Worm (Caenorhabditis elegans) whole organism, young adult: ENCODE results near the gene srab-18.

Source experiments
- B0019.2 ChIP-seq: fragments of 200-800 bp; sonication (Bioruptor generic); conservative IDR thresholded peaks from 2 replicates; pipeline ENCODE4 v1.3.6; 2022; ENCODE audit warnings: missing genetic modification reagents, missing genetic modification characterization, missing compliant biosample characterization
- B0035.1 ChIP-seq: sonication (generic microtip); optimal IDR thresholded peaks from 2 replicates; lab custom pipeline; 2016; ENCODE audit warnings: missing genetic modification characterization, mild to moderate bottlenecking, missing compliant biosample characterization, missing genotype, missing genetic modification reagents
- B0261.1 ChIP-seq: sonication (generic microtip); optimal IDR thresholded peaks from 2 replicates; lab custom pipeline; 2016; ENCODE audit warnings: mild to moderate bottlenecking, missing genetic modification characterization, moderate library complexity, missing compliant biosample characterization
- C06A6.2 ChIP-seq: fragments of 200-800 bp; sonication (Bioruptor generic); conservative IDR thresholded peaks from 2 replicates; pipeline ENCODE4 v1.3.6; 2022; ENCODE audit warnings: missing genetic modification characterization, missing compliant biosample characterization
- D2030.7 ChIP-seq: fragments of 200-800 bp; sonication (Bioruptor generic); IDR thresholded peaks from 2 replicates; pipeline ENCODE4 v1.3.6; 2022; ENCODE audit warnings: missing genetic modification reagents, missing genetic modification characterization, missing compliant biosample characterization
- F10E7.11 ChIP-seq: sonication (generic microtip); optimal IDR thresholded peaks from 2 replicates; lab custom pipeline; 2017; ENCODE audit warnings: mild to moderate bottlenecking, missing genetic modification characterization, moderate library complexity, missing compliant biosample characterization
- F33H1.4 ChIP-seq: fragments of 200-800 bp; sonication (Bioruptor generic); IDR thresholded peaks from 2 replicates; pipeline ENCODE4 v1.3.6; 2022; ENCODE audit warnings: missing genetic modification reagents, missing genetic modification characterization, missing compliant biosample characterization
- F49E8.2 ChIP-seq: sonication (generic microtip); optimal IDR thresholded peaks from 3 replicates; lab custom pipeline; 2017; ENCODE audit warnings: missing genetic modification characterization, mild to moderate bottlenecking, missing compliant biosample characterization, antibody characterized with exemption, moderate library complexity; ENCODE audit not compliant: insufficient read depth
- Y79H2A.3 ChIP-seq: fragments of 200-800 bp; sonication (Bioruptor generic); conservative IDR thresholded peaks from 2 replicates; pipeline ENCODE4 v1.3.6; 2022; ENCODE audit warnings: missing genetic modification reagents, missing genetic modification characterization, missing compliant biosample characterization
- atf-7 ChIP-seq: sonication (generic microtip); optimal IDR thresholded peaks from 2 replicates; lab custom pipeline; 2017; ENCODE audit warnings: mild to moderate bottlenecking, missing genetic modification characterization, missing compliant biosample characterization
- ceh-27 ChIP-seq: fragments of 200-800 bp; sonication (Bioruptor generic); optimal IDR thresholded peaks from 2 replicates; lab custom pipeline; 2018; ENCODE audit warnings: mild to moderate bottlenecking, missing genetic modification characterization, moderate library complexity, missing compliant biosample characterization
- ceh-79 ChIP-seq: sonication (generic microtip); optimal IDR thresholded peaks from 2 replicates; lab custom pipeline; 2017; ENCODE audit warnings: mild to moderate bottlenecking, missing genetic modification characterization, missing compliant biosample characterization
- ceh-91 ChIP-seq: fragments of 200-800 bp; sonication (Bioruptor generic); IDR thresholded peaks from 2 replicates; pipeline ENCODE4 v1.3.6; 2022; ENCODE audit warnings: missing genetic modification reagents, missing genetic modification characterization, missing compliant biosample characterization
- chd-7 ChIP-seq: sonication (generic microtip); optimal IDR thresholded peaks from 2 replicates; lab custom pipeline; 2016; ENCODE audit warnings: mild to moderate bottlenecking, missing genetic modification characterization, moderate library complexity, missing compliant biosample characterization
- dox-1 ChIP-seq: fragments of 200-800 bp; sonication (Bioruptor generic); IDR thresholded peaks from 2 replicates; pipeline ENCODE4 v1.3.6; 2022; ENCODE audit warnings: missing genetic modification reagents, missing genetic modification characterization, missing compliant biosample characterization
- dpff-1 ChIP-seq: sonication (generic microtip); optimal IDR thresholded peaks from 2 replicates; lab custom pipeline; 2017; ENCODE audit warnings: mild to moderate bottlenecking, missing genetic modification characterization, missing compliant biosample characterization
- dpl-1 ChIP-seq: fragments of 150-350 bp; optimal IDR thresholded peaks from 2 replicates; lab custom pipeline; 2014; ENCODE audit warnings: missing biosample characterization, missing genetic modification reagents, missing genetic modification characterization
- efl-1 ChIP-seq: fragments of 150-350 bp; optimal IDR thresholded peaks from 2 replicates; lab custom pipeline; 2014; ENCODE audit warnings: missing biosample characterization, missing genetic modification reagents, missing genetic modification characterization
- egrh-3 ChIP-seq: fragments of 200-800 bp; sonication (Bioruptor generic); IDR thresholded peaks from 2 replicates; pipeline ENCODE4 v1.3.6; 2022; ENCODE audit warnings: missing genetic modification reagents, missing genetic modification characterization, missing compliant biosample characterization
- hmg-20 ChIP-seq: fragments of 200-800 bp; sonication (Bioruptor generic); IDR thresholded peaks from 2 replicates; pipeline ENCODE4 v1.3.6; 2022; ENCODE audit warnings: missing genetic modification reagents, missing genetic modification characterization, missing compliant biosample characterization
- hrde-1 ChIP-seq: sonication (generic microtip); optimal IDR thresholded peaks from 2 replicates; lab custom pipeline; 2016; ENCODE audit warnings: missing genetic modification characterization, mild to moderate bottlenecking, missing compliant biosample characterization, moderate library complexity, missing genotype, missing genetic modification reagents, borderline replicate concordance
- lin-35 ChIP-seq, 3 experiments: fragments of 150-350 bp in 2 of 3; sonication (generic microtip) in 1 of 3; optimal IDR thresholded peaks; 2 replicates each; lab custom pipeline; 2014 to 2018; ENCODE audit warnings: missing biosample characterization in 3 of 3, missing genetic modification characterization in 3 of 3, missing genetic modification reagents in 3 of 3
- lin-40 ChIP-seq: sonication (generic microtip); optimal IDR thresholded peaks from 2 replicates; lab custom pipeline; 2016; ENCODE audit warnings: missing genetic modification characterization, mild to moderate bottlenecking, missing compliant biosample characterization, missing genotype, missing genetic modification reagents
- madf-10 ChIP-seq: sonication (generic microtip); optimal IDR thresholded peaks from 2 replicates; lab custom pipeline; 2016; ENCODE audit warnings: mild to moderate bottlenecking, missing genetic modification characterization, missing compliant biosample characterization
- madf-6 ChIP-seq: fragments of 200-800 bp; sonication (Bioruptor generic); IDR thresholded peaks from 2 replicates; pipeline ENCODE4 v1.3.6; 2022; ENCODE audit warnings: missing genetic modification reagents, missing genetic modification characterization, missing compliant biosample characterization
- madf-8 ChIP-seq: fragments of 200-800 bp; sonication (Bioruptor generic); conservative IDR thresholded peaks from 2 replicates; pipeline ENCODE4 v1.3.6; 2022; ENCODE audit warnings: missing genetic modification reagents, missing genetic modification characterization, missing compliant biosample characterization
- mcd-1 ChIP-seq: fragments of 200-800 bp; sonication (Bioruptor generic); IDR thresholded peaks from 2 replicates; pipeline ENCODE4 v1.3.6; 2022; ENCODE audit warnings: missing genetic modification reagents, missing genetic modification characterization, missing compliant biosample characterization
- nfyb-1 ChIP-seq: fragments of 200-800 bp; sonication (Bioruptor generic); IDR thresholded peaks from 2 replicates; pipeline ENCODE4 v1.3.6; 2022; ENCODE audit warnings: missing genetic modification reagents, missing genetic modification characterization, missing compliant biosample characterization
- nhr-179 ChIP-seq: sonication (generic microtip); optimal IDR thresholded peaks from 2 replicates; lab custom pipeline; 2016; ENCODE audit warnings: mild to moderate bottlenecking, missing genetic modification characterization, missing compliant biosample characterization
- nhr-27 ChIP-seq: fragments of 200-800 bp; sonication (Bioruptor generic); optimal IDR thresholded peaks from 2 replicates; lab custom pipeline; 2018; ENCODE audit warnings: mild to moderate bottlenecking, missing genetic modification characterization, moderate library complexity, missing compliant biosample characterization
- pbrm-1 ChIP-seq: fragments of 200-800 bp; sonication (Bioruptor generic); IDR thresholded peaks from 2 replicates; pipeline ENCODE4 v1.3.6; 2022; ENCODE audit warnings: missing genetic modification reagents, missing genetic modification characterization, missing compliant biosample characterization
- pha-4 ChIP-seq: fragments of 150-350 bp; sonication (generic microtip); optimal IDR thresholded peaks from 2 replicates; lab custom pipeline; 2014; ENCODE audit warnings: missing biosample characterization, missing genetic modification reagents, missing genetic modification characterization
- rcor-1 ChIP-seq: fragments of 200-800 bp; sonication (Bioruptor generic); IDR thresholded peaks from 2 replicates; pipeline ENCODE4 v1.3.6; 2022; ENCODE audit warnings: missing genetic modification reagents, missing genetic modification characterization, missing compliant biosample characterization
- rec-8 ChIP-seq, 2 experiments: sonication (generic microtip); optimal IDR thresholded peaks; 2 replicates each; lab custom pipeline; 2016; ENCODE audit warnings: mild to moderate bottlenecking in 2 of 2, missing genetic modification characterization in 2 of 2, missing genetic modification reagents in 2 of 2, missing genotype in 2 of 2, missing biosample characterization in 1 of 2, missing compliant biosample characterization in 1 of 2, moderate library complexity in 1 of 2
- repo-1 ChIP-seq: sonication (generic microtip); optimal IDR thresholded peaks from 2 replicates; lab custom pipeline; 2017; ENCODE audit warnings: mild to moderate bottlenecking, missing genetic modification characterization, missing compliant biosample characterization
- sea-2 ChIP-seq: fragments of 200-800 bp; sonication (Bioruptor generic); IDR thresholded peaks from 2 replicates; pipeline ENCODE4 v1.3.6; 2022; ENCODE audit warnings: missing genetic modification characterization, missing compliant biosample characterization
- snpc-3.4 ChIP-seq: sonication (generic microtip); optimal IDR thresholded peaks from 2 replicates; lab custom pipeline; 2017; ENCODE audit warnings: missing genetic modification characterization, mild to moderate bottlenecking, missing compliant biosample characterization, antibody characterized with exemption, moderate library complexity, missing genotype, missing genetic modification reagents
- snpc-4 ChIP-seq, 5 experiments: fragments of 150-350 bp in 1 of 5; sonication (generic microtip) in 4 of 5; optimal IDR thresholded peaks; 2 replicates each; lab custom pipeline; 2014 to 2018; ENCODE audit warnings: missing genetic modification characterization in 5 of 5, missing biosample characterization in 3 of 5, antibody characterized with exemption in 2 of 5, mild to moderate bottlenecking in 2 of 5, missing compliant biosample characterization in 2 of 5, missing genotype in 2 of 5, moderate library complexity in 2 of 5, missing genetic modification reagents in 1 of 5
- tbp1 ChIP-seq: fragments of 200-800 bp; sonication (Bioruptor generic); optimal IDR thresholded peaks from 2 replicates; lab custom pipeline; 2018; ENCODE audit warnings: mild to moderate bottlenecking, missing genetic modification characterization, missing compliant biosample characterization
- unc-130 ChIP-seq: sonication (generic microtip); optimal IDR thresholded peaks from 2 replicates; lab custom pipeline; 2016; ENCODE audit warnings: missing genetic modification reagents, missing genetic modification characterization, missing compliant biosample characterization
- unc-62 ChIP-seq: fragments of 150-350 bp; optimal IDR thresholded peaks from 2 replicates; lab custom pipeline; 2014; ENCODE audit warnings: missing biosample characterization, missing genetic modification reagents, missing genetic modification characterization
- ztf-25 ChIP-seq: fragments of 200-800 bp; sonication (Bioruptor generic); IDR thresholded peaks from 2 replicates; pipeline ENCODE4 v1.3.6; 2022; ENCODE audit warnings: missing genetic modification reagents, missing genetic modification characterization, missing compliant biosample characterization

The srab-18 gene

ce11 chrV:9871339-9871738 is at the start of gene srab-18:
srab-18 (minus strand) TSS chrV:9871439.
- no peak for TF ChIP-seq mcd-1 (GFP tag; lab: Robert Waterston, UW)
- no peak for TF ChIP-seq ceh-91 (GFP tag; lab: Robert Waterston, UW)
- TF ChIP-seq unc-130 (GFP tag; lab: Kevin White, UChicago) = no peak
- TF ChIP-seq B0261.1 (tag; lab: Kevin White, UChicago) = no peak
- TF ChIP-seq madf-6 = no peak
- TF ChIP-seq nhr-27 = no peak
- no peak for TF ChIP-seq Y79H2A.3 (GFP tag; lab: Robert Waterston, UW)
- no peak for TF ChIP-seq rcor-1 (GFP tag; lab: Robert Waterston, UW)
- no peak for TF ChIP-seq B0019.2
- no peak for TF ChIP-seq ceh-27
- TF ChIP-seq madf-10 = no peak
- no peak for TF ChIP-seq F33H1.4
- TF ChIP-seq efl-1 = no peak
- TF ChIP-seq unc-62 (GFP tag; lab: Kevin White, UChicago) = no peak
- TF ChIP-seq, all 124 proteins: peak for 0

ce11 chrV:9918410-9918809 is 47.2 kb upstream of the srab-18 start, which contains the start of gene C50H2.5:
C50H2.5 (plus strand) TSS chrV:9918710.
- TF ChIP-seq dpl-1 = no peak
- TF ChIP-seq nfyb-1 = no peak
- TF ChIP-seq lin-35 (GFP tag; optimal IDR thresholded peaks at IDR 0.05; lab: Kevin White, UChicago) = no peak

ce11 chrV:9916665-9917064 is 45.4 kb upstream of the srab-18 start, which contains the start of gene C50H2.4:
C50H2.4 (plus strand) TSS chrV:9916965.
- no peak for TF ChIP-seq madf-8 (GFP tag; lab: Robert Waterston, UW)
- TF ChIP-seq chd-7 (tag; lab: Kevin White, UChicago) = no peak
- no peak for TF ChIP-seq repo-1 (tag; lab: Kevin White, UChicago)
- TF ChIP-seq F10E7.11 (tag; lab: Kevin White, UChicago) = no peak
- TF ChIP-seq egrh-3 (GFP tag; lab: Robert Waterston, UW) = no peak
- no peak for TF ChIP-seq hmg-20 (GFP tag; lab: Robert Waterston, UW)
- no peak for TF ChIP-seq lin-40 (tag; lab: Kevin White, UChicago)
- no peak for TF ChIP-seq nhr-179
- TF ChIP-seq nfyb-1 = no peak
- no peak for TF ChIP-seq pha-4
- TF ChIP-seq rec-8 (tag; optimal IDR thresholded peaks at IDR 0.05; lab: Kevin White, UChicago) = no peak
- TF ChIP-seq snpc-4 (GFP tag; optimal IDR thresholded peaks at IDR 0.05; lab: Kevin White, UChicago) = no peak
- no peak for TF ChIP-seq snpc-4 (tag; optimal IDR thresholded peaks at IDR 0.05; lab: Kevin White, UChicago)
- TF ChIP-seq dox-1 (GFP tag; lab: Robert Waterston, UW) = no peak

ce11 chrV:9915021-9915420 is 43.8 kb upstream of the srab-18 start, which contains the start of gene mec-9:
mec-9 (minus strand) TSS chrV:9915121.
- no peak for TF ChIP-seq ztf-25 (GFP tag; lab: Robert Waterston, UW)
- TF ChIP-seq pbrm-1 (GFP tag; lab: Robert Waterston, UW) = no peak
- TF ChIP-seq hrde-1 (tag; lab: Kevin White, UChicago) = no peak
- TF ChIP-seq snpc-4 (GFP tag; optimal IDR thresholded peaks at IDR 0.05; lab: Kevin White, UChicago) = no peak
- TF ChIP-seq snpc-4 (tag; optimal IDR thresholded peaks at IDR 0.05; lab: Kevin White, UChicago) = no peak
- TF ChIP-seq B0035.1 (tag; lab: Kevin White, UChicago) = no peak
- TF ChIP-seq tbp1 = no peak
- TF ChIP-seq dpff-1 = no peak
- no peak for TF ChIP-seq sea-2 (GFP tag; lab: Robert Waterston, UW)
- TF ChIP-seq nhr-27 = no peak
- TF ChIP-seq ceh-79 = no peak
- no peak for TF ChIP-seq rcor-1 (GFP tag; lab: Robert Waterston, UW)
- no peak for TF ChIP-seq C06A6.2 (GFP tag; lab: Robert Waterston, UW)
- TF ChIP-seq atf-7 (tag; lab: Kevin White, UChicago) = no peak
- TF ChIP-seq F49E8.2 (tag; lab: Kevin White, UChicago) = no peak
- no peak for TF ChIP-seq snpc-3.4
- no peak for TF ChIP-seq D2030.7 (GFP tag; lab: Robert Waterston, UW)
- TF ChIP-seq, all 124 proteins: peak for 0
